Worm (Caenorhabditis elegans): ENCODE data around the gene efn-3.

- TF ChIP-seq cog-1 (tag; optimal IDR thresholded peaks at IDR 0.05) (peak; percentile 70), med-1 (GFP tag; optimal IDR thresholded peaks at IDR 0.05; ENCODE audit: insufficient read depth) (peak; percentile 55), flt-1 (GFP tag; IDR thresholded peaks at IDR 0.05) (peak; percentile 93), ztf-29 (GFP tag; IDR thresholded peaks at IDR 0.05) (peak; percentile 89), klf-2 (GFP tag; conservative IDR thresholded peaks at IDR 0.05) (peak; percentile 77), tab-1 (GFP tag; IDR thresholded peaks at IDR 0.05) (peak; percentile 92), ztf-23 (GFP tag; IDR thresholded peaks at IDR 0.05) (peak; percentile 91), ref-1 (GFP tag; conservative IDR thresholded peaks at IDR 0.05) (peak; percentile 67)
Measured at ce11 chrX:13511796-13512195, 34.5 kb upstream of the efn-3 start.

All from whole organism, midembryonic.